Worm (Caenorhabditis elegans) whole organism, L4/young adult: ENCODE data around the gene W02H5.19.
A peak's percentile ranks its signal among the peaks of the same experiment; 100 is the strongest.

Source experiments
- W03F9.2 ChIP-seq: fragments of 150-350 bp; optimal IDR thresholded peaks from 2 replicates; lab custom pipeline; 2014; ENCODE audit warnings: missing biosample characterization, missing genetic modification characterization
- dao-5 ChIP-seq: sonication (generic microtip); optimal IDR thresholded peaks from 2 replicates; lab custom pipeline; 2016; ENCODE audit warnings: missing genotype, missing genetic modification characterization, moderate library complexity, missing compliant biosample characterization
- him-1 ChIP-seq: sonication (generic microtip); optimal IDR thresholded peaks from 2 replicates; lab custom pipeline; 2016; ENCODE audit warnings: missing genotype, missing genetic modification reagents, missing genetic modification characterization, missing compliant biosample characterization

DNA sequence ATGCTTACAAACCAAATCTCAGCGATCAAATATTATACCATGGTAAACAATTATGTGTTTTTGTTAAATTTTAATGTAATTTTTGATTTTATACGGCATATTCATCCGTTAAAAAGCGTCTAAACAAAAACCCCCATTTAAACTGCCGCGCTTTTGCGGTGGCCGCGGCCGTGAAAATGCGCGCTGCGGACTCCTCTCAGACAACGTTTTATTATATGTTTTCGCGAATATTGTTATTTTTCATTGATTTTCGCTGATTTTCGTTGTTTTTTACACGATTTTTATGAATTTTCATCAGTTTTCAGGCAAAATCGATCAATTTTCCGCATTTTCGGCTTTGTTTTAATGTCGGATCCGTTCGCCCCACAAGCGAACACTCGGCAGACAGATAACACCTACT is at the start of gene W02H5.19:
- TF ChIP-seq W03F9.2 (tag; lab: Kevin White, UChicago) = peak; percentile 82
- TF ChIP-seq him-1 (tag; lab: Kevin White, UChicago) = peak; percentile 28
- TF ChIP-seq dao-5 = no peak
